Fruit fly (Drosophila melanogaster): ENCODE data around the gene smo.

dm6 chr2L:322915-323314 lies 45.5 kb downstream of the smo start:
- TF ChIP-seq Pif1B (GFP tag; optimal IDR thresholded peaks at IDR 0.05) (no peak), CG34367 (tag; optimal IDR thresholded peaks at IDR 0.05) (no peak), CG4496 (GFP tag; IDR thresholded peaks at IDR 0.05) (no peak), Pif1A (GFP tag; optimal IDR thresholded peaks at IDR 0.05) (no peak), CG32121 (GFP tag; IDR thresholded peaks at IDR 0.05) (no peak), CG9948 (tag; optimal IDR thresholded peaks at IDR 0.05) (no peak), CG17806 (tag; optimal IDR thresholded peaks at IDR 0.05) (no peak), gl (tag; optimal IDR thresholded peaks at IDR 0.05) (no peak), fd96Ca (GFP tag; IDR thresholded peaks at IDR 0.05) (no peak), Ets98B (GFP tag; IDR thresholded peaks at IDR 0.05) (no peak), CG10348 (GFP tag; IDR thresholded peaks at IDR 0.05) (no peak), CG8301 (tag; optimal IDR thresholded peaks at IDR 0.05) (no peak), rn (GFP tag; IDR thresholded peaks at IDR 0.05) (no peak)
